Worm (Caenorhabditis elegans) whole organism, L4 larva: Measurements from ENCODE around the gene nhr-19.

Experiments
- F26F4.8 ChIP-seq: fragments of 200-800 bp; sonication (Bioruptor generic); conservative IDR thresholded peaks from 2 replicates; pipeline ENCODE4 v1.3.6; 2022; ENCODE audit warnings: missing genetic modification characterization, missing compliant biosample characterization
- F44E2.7 ChIP-seq: fragments of 200-800 bp; sonication (Bioruptor generic); IDR thresholded peaks from 2 replicates; pipeline ENCODE4 v2.1.2; 2022; ENCODE audit warnings: missing genetic modification characterization, missing compliant biosample characterization
- Y105C5A.15 ChIP-seq: fragments of 200-800 bp; sonication (Bioruptor generic); IDR thresholded peaks from 2 replicates; pipeline ENCODE4 v1.3.6; 2022; ENCODE audit warnings: missing genetic modification characterization, missing compliant biosample characterization
- Y48G9A.11 ChIP-seq: fragments of 200-800 bp; sonication (Bioruptor generic); IDR thresholded peaks from 2 replicates; pipeline ENCODE4 v1.3.6; 2022; ENCODE audit warnings: missing genetic modification reagents, missing genetic modification characterization, missing compliant biosample characterization
- Y5F2A.4 ChIP-seq: fragments of 200-800 bp; sonication (Bioruptor generic); optimal IDR thresholded peaks from 2 replicates; lab custom pipeline; 2018; ENCODE audit warnings: mild to moderate bottlenecking, missing genetic modification characterization, missing compliant biosample characterization
- Y75B8A.6 ChIP-seq: fragments of 200-800 bp; sonication (Bioruptor generic); IDR thresholded peaks from 2 replicates; pipeline ENCODE4 v1.3.6; 2022; ENCODE audit warnings: missing genetic modification reagents, missing genetic modification characterization, missing compliant biosample characterization
- ZK337.2 ChIP-seq: fragments of 200-800 bp; sonication (Bioruptor generic); IDR thresholded peaks from 2 replicates; pipeline ENCODE4 v1.3.6; 2022; ENCODE audit warnings: missing genetic modification reagents, missing genetic modification characterization, missing compliant biosample characterization
- ZK546.5 ChIP-seq, 2 experiments: sonication (generic microtip); optimal IDR thresholded peaks; 2 replicates each; lab custom pipeline; 2017; ENCODE audit warnings: missing biosample characterization in 2 of 2, missing genetic modification characterization in 2 of 2
- aha-1 ChIP-seq: fragments of 150-350 bp; peaks from one replicate; lab custom pipeline; 2014; ENCODE audit warnings: missing biosample characterization, missing genetic modification characterization
- arid-1 ChIP-seq: fragments of 200-800 bp; sonication (Bioruptor generic); conservative IDR thresholded peaks from 2 replicates; pipeline ENCODE4 v1.3.6; 2022; ENCODE audit warnings: missing genetic modification reagents, missing genetic modification characterization, missing compliant biosample characterization
- ceh-20 ChIP-seq: fragments of 200-800 bp; sonication (Bioruptor generic); IDR thresholded peaks from 2 replicates; pipeline ENCODE4 v1.3.6; 2022; ENCODE audit warnings: missing genetic modification reagents, missing genetic modification characterization, missing compliant biosample characterization
- cey-2 ChIP-seq: sonication (generic microtip); optimal IDR thresholded peaks from 3 replicates; lab custom pipeline; 2017; ENCODE audit warnings: missing genetic modification characterization, mild to moderate bottlenecking, missing compliant biosample characterization, antibody characterized with exemption, borderline replicate concordance; ENCODE audit not compliant: insufficient read depth
- ctbp-1 ChIP-seq: fragments of 200-800 bp; sonication (Bioruptor generic); IDR thresholded peaks from 2 replicates; pipeline ENCODE4 v1.3.6; 2022; ENCODE audit warnings: missing genetic modification reagents, missing genetic modification characterization, missing compliant biosample characterization
- daf-19 ChIP-seq: fragments of 200-800 bp; sonication (Bioruptor generic); conservative IDR thresholded peaks from 2 replicates; pipeline ENCODE4 v1.3.6; 2022; ENCODE audit warnings: missing genetic modification characterization, missing compliant biosample characterization
- daf-8 ChIP-seq: fragments of 200-800 bp; sonication (Bioruptor generic); IDR thresholded peaks from 2 replicates; pipeline ENCODE4 v1.3.6; 2022; ENCODE audit warnings: missing genetic modification characterization, missing compliant biosample characterization
- dmd-9 ChIP-seq: fragments of 200-800 bp; sonication (Bioruptor generic); IDR thresholded peaks from 2 replicates; pipeline ENCODE4 v1.3.6; 2022; ENCODE audit warnings: missing genetic modification reagents, missing genetic modification characterization, missing compliant biosample characterization
- dpl-1 ChIP-seq: fragments of 150-350 bp; optimal IDR thresholded peaks from 2 replicates; lab custom pipeline; 2014; ENCODE audit warnings: missing biosample characterization, missing genetic modification reagents, missing genetic modification characterization
- egl-27 ChIP-seq: sonication (generic microtip); optimal IDR thresholded peaks from 3 replicates; lab custom pipeline; 2017; ENCODE audit warnings: missing biosample characterization, missing genetic modification reagents, missing genetic modification characterization
- egl-43 ChIP-seq: fragments of 200-800 bp; sonication (Bioruptor generic); IDR thresholded peaks from 2 replicates; pipeline ENCODE4 v1.3.6; 2022; ENCODE audit warnings: missing genetic modification reagents, missing genetic modification characterization, missing compliant biosample characterization
- fkh-10 ChIP-seq: fragments of 150-350 bp; optimal IDR thresholded peaks from 2 replicates; lab custom pipeline; 2014; ENCODE audit warnings: missing biosample characterization, missing genetic modification reagents, missing genetic modification characterization
- hlh-11 ChIP-seq: fragments of 200-800 bp; sonication (Bioruptor generic); optimal IDR thresholded peaks from 2 replicates; lab custom pipeline; 2018; ENCODE audit warnings: mild to moderate bottlenecking, missing genetic modification characterization, missing compliant biosample characterization
- hlh-30 ChIP-seq: sonication (generic microtip); optimal IDR thresholded peaks from 2 replicates; lab custom pipeline; 2017; ENCODE audit warnings: antibody characterized with exemption, mild to moderate bottlenecking, missing genetic modification characterization, missing compliant biosample characterization; ENCODE audit not compliant: insufficient read depth
- hmg-1.1 ChIP-seq: fragments of 200-800 bp; sonication (Bioruptor generic); IDR thresholded peaks from 2 replicates; pipeline ENCODE4 v1.3.6; 2022; ENCODE audit warnings: missing genetic modification reagents, missing genetic modification characterization, missing compliant biosample characterization
- lim-7 ChIP-seq: fragments of 200-800 bp; sonication (Bioruptor generic); IDR thresholded peaks from 2 replicates; pipeline ENCODE4 v1.3.6; 2022; ENCODE audit warnings: missing genetic modification characterization, missing compliant biosample characterization
- lin-1 ChIP-seq: fragments of 200-800 bp; sonication (Bioruptor generic); IDR thresholded peaks from 2 replicates; pipeline ENCODE4 v1.3.6; 2022; ENCODE audit warnings: missing genetic modification reagents, missing genetic modification characterization, missing compliant biosample characterization
- lin-15B ChIP-seq: fragments of 150-350 bp; sonication (generic microtip); optimal IDR thresholded peaks from 3 replicates; lab custom pipeline; 2014; ENCODE audit warnings: missing biosample characterization, missing genetic modification characterization
- madf-5 ChIP-seq, 2 experiments: fragments of 200-800 bp; sonication (Bioruptor generic); IDR thresholded peaks; 2 replicates each; pipeline ENCODE4 v1.3.6; 2022; ENCODE audit warnings: missing compliant biosample characterization in 2 of 2, missing genetic modification characterization in 2 of 2
- madf-9 ChIP-seq: fragments of 200-800 bp; sonication (Bioruptor generic); conservative IDR thresholded peaks from 2 replicates; pipeline ENCODE4 v1.3.6; 2022; ENCODE audit warnings: missing genetic modification reagents, missing genetic modification characterization, missing compliant biosample characterization
- mdl-1 ChIP-seq, 2 experiments: fragments of 150-350 bp in 1 of 2; sonication (generic microtip) in 1 of 2; optimal IDR thresholded peaks; 2 replicates each; lab custom pipeline; 2014 to 2017; ENCODE audit warnings: missing biosample characterization in 2 of 2, missing genetic modification characterization in 2 of 2
- mdt-29 ChIP-seq: fragments of 200-800 bp; sonication (Bioruptor generic); IDR thresholded peaks from 2 replicates; pipeline ENCODE4 v1.3.6; 2022; ENCODE audit warnings: missing genetic modification reagents, missing genetic modification characterization, missing compliant biosample characterization
- mes-2 ChIP-seq: sonication (generic microtip); optimal IDR thresholded peaks from 2 replicates; lab custom pipeline; 2016; ENCODE audit warnings: missing genotype, mild to moderate bottlenecking, missing genetic modification characterization, missing compliant biosample characterization; ENCODE audit not compliant: poor library complexity, severe bottlenecking
- mxl-2 ChIP-seq: fragments of 200-800 bp; sonication (Bioruptor generic); conservative IDR thresholded peaks from 2 replicates; pipeline ENCODE4 v1.3.6; 2022; ENCODE audit warnings: missing genetic modification reagents, missing genetic modification characterization, missing compliant biosample characterization
- mxl-3 ChIP-seq: fragments of 200-800 bp; sonication (Bioruptor generic); optimal IDR thresholded peaks from 2 replicates; lab custom pipeline; 2018; ENCODE audit warnings: mild to moderate bottlenecking, missing genetic modification characterization, missing compliant biosample characterization
- nhr-10 ChIP-seq: fragments of 150-350 bp; optimal IDR thresholded peaks from 2 replicates; lab custom pipeline; 2014; ENCODE audit warnings: missing biosample characterization, missing genetic modification characterization
- nhr-25 ChIP-seq: sonication (generic microtip); optimal IDR thresholded peaks from 2 replicates; lab custom pipeline; 2017; ENCODE audit warnings: missing genetic modification characterization, mild to moderate bottlenecking, missing compliant biosample characterization, antibody characterized with exemption, moderate library complexity, borderline replicate concordance; ENCODE audit not compliant: insufficient read depth
- nhr-42 ChIP-seq: fragments of 200-800 bp; sonication (Bioruptor generic); IDR thresholded peaks from 2 replicates; pipeline ENCODE4 v1.3.6; 2022; ENCODE audit warnings: missing genetic modification characterization, missing compliant biosample characterization
- nhr-77 ChIP-seq: fragments of 150-350 bp; optimal IDR thresholded peaks from 2 replicates; lab custom pipeline; 2014; ENCODE audit warnings: missing biosample characterization, missing genetic modification characterization
- php-3 ChIP-seq: fragments of 200-800 bp; sonication (Bioruptor generic); IDR thresholded peaks from 2 replicates; pipeline ENCODE4 v1.3.6; 2022; ENCODE audit warnings: missing genetic modification reagents, missing genetic modification characterization, missing compliant biosample characterization
- sdz-12 ChIP-seq: fragments of 200-800 bp; sonication (Bioruptor generic); optimal IDR thresholded peaks from 2 replicates; lab custom pipeline; 2018; ENCODE audit warnings: mild to moderate bottlenecking, missing genetic modification characterization, missing compliant biosample characterization
- set-16 ChIP-seq: fragments of 200-800 bp; sonication (Bioruptor generic); IDR thresholded peaks from 2 replicates; pipeline ENCODE4 v1.3.6; 2022; ENCODE audit warnings: missing genetic modification reagents, missing genetic modification characterization, missing compliant biosample characterization
- skn-1 ChIP-seq: fragments of 150-350 bp; optimal IDR thresholded peaks from 2 replicates; lab custom pipeline; 2014; ENCODE audit warnings: missing biosample characterization, missing genetic modification characterization
- snpc-1.2 ChIP-seq: fragments of 200-800 bp; sonication (Bioruptor generic); IDR thresholded peaks from 2 replicates; pipeline ENCODE4 v1.3.6; 2022; ENCODE audit warnings: missing genetic modification reagents, missing genetic modification characterization, missing compliant biosample characterization
- snpc-4 ChIP-seq: fragments of 150-350 bp; optimal IDR thresholded peaks from 2 replicates; lab custom pipeline; 2014; ENCODE audit warnings: missing biosample characterization, missing genetic modification characterization
- spr-3 ChIP-seq: fragments of 200-800 bp; sonication (Bioruptor generic); optimal IDR thresholded peaks from 2 replicates; lab custom pipeline; 2018; ENCODE audit warnings: mild to moderate bottlenecking, missing genetic modification characterization, missing compliant biosample characterization
- tra-1 ChIP-seq: fragments of 200-800 bp; sonication (Bioruptor generic); IDR thresholded peaks from 2 replicates; pipeline ENCODE4 v1.3.6; 2022; ENCODE audit warnings: missing genetic modification reagents, missing genetic modification characterization, missing compliant biosample characterization
- unc-130 ChIP-seq: sonication (generic microtip); optimal IDR thresholded peaks from 2 replicates; lab custom pipeline; 2016; ENCODE audit warnings: missing genetic modification reagents, missing genetic modification characterization, missing compliant biosample characterization
- vab-7 ChIP-seq: fragments of 200-800 bp; sonication (Bioruptor generic); IDR thresholded peaks from 2 replicates; pipeline ENCODE4 v1.3.6; 2022; ENCODE audit warnings: missing genetic modification reagents, missing genetic modification characterization, missing compliant biosample characterization
- zag-1 ChIP-seq: fragments of 150-350 bp; optimal IDR thresholded peaks from 2 replicates; lab custom pipeline; 2014; ENCODE audit warnings: missing biosample characterization, missing genetic modification characterization
- zfp-3 ChIP-seq: fragments of 200-800 bp; sonication (Bioruptor generic); conservative IDR thresholded peaks from 2 replicates; pipeline ENCODE4 v1.3.6; 2022; ENCODE audit warnings: missing genetic modification reagents, missing genetic modification characterization, missing compliant biosample characterization
- zip-11 ChIP-seq: fragments of 200-800 bp; sonication (Bioruptor generic); IDR thresholded peaks from 2 replicates; pipeline ENCODE4 v1.3.6; 2022; ENCODE audit warnings: missing genetic modification characterization, missing compliant biosample characterization
- zip-2 ChIP-seq: fragments of 150-350 bp; optimal IDR thresholded peaks from 2 replicates; lab custom pipeline; 2014; ENCODE audit warnings: missing biosample characterization, missing genetic modification characterization

The nhr-19 gene

DNA sequence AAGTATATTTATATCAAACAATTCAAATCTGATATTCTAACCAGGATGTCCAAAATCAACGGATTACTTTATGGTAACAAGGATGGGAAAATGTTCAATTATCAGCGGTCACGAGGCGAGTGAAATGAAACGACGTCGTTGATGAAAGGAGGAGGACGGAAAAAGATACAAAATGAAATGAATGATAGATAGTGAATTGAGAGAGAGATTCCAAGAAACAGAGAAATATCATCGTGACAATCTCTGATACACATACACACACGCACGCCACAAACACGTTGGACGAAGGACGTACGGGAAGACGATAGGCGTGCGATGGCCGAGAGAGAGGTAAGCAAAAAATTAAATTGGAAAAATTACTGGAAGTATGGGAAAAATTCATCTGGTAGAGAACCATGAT is 4.3 kb downstream of the nhr-19 start (continued):
- TF ChIP-seq zag-1 (no peak), zip-2 (tag; lab: Kevin White, UChicago) (no peak), madf-5 (GFP tag; IDR thresholded peaks at IDR 0.05; lab: Robert Waterston, UW) (no peak), lin-1 (peak; percentile 56), hlh-30 (tag; lab: Kevin White, UChicago) (peak; percentile 91), madf-9 (GFP tag; lab: Robert Waterston, UW) (no peak), set-16 (GFP tag; lab: Robert Waterston, UW) (no peak), zfp-3 (GFP tag; lab: Robert Waterston, UW) (no peak), Y75B8A.6 (GFP tag; lab: Robert Waterston, UW) (no peak), nhr-42 (no peak), snpc-1.2 (no peak), nhr-10 (tag; lab: Kevin White, UChicago) (peak; percentile 74), php-3 (GFP tag; lab: Robert Waterston, UW) (peak; percentile 33; the same call in 1 of the 2 replicates), ctbp-1 (no peak), snpc-4 (no peak), dpl-1 (GFP tag; lab: Kevin White, UChicago) (peak; percentile 8), daf-8 (GFP tag; lab: Robert Waterston, UW) (no peak), egl-27 (tag; lab: Kevin White, UChicago) (no peak), fkh-10 (GFP tag; lab: Kevin White, UChicago) (no peak), cey-2 (tag; lab: Kevin White, UChicago) (no peak), unc-130 (GFP tag; lab: Kevin White, UChicago) (no peak), egl-43 (GFP tag; lab: Robert Waterston, UW) (no peak), nhr-77 (tag; lab: Kevin White, UChicago) (no peak), lin-15B (tag; lab: Kevin White, UChicago) (no peak), vab-7 (no peak), mdl-1 (tag; optimal IDR thresholded peaks at IDR 0.05; lab: Kevin White, UChicago) (peak; percentile 50 to 96), tra-1 (0 out of 2 replicates have a peak, but pooled peaks have one; percentile 10), dmd-9 (GFP tag; lab: Robert Waterston, UW) (no peak), mxl-2 (no peak), ceh-20 (GFP tag; lab: Robert Waterston, UW) (0 out of 2 replicates have a peak, but pooled peaks have one; percentile 47), ZK546.5 (tag; optimal IDR thresholded peaks at IDR 0.05; lab: Kevin White, UChicago) (no peak), mes-2 (peak; percentile 0), zip-11 (no peak), hmg-1.1 (GFP tag; lab: Robert Waterston, UW) (no peak), F44E2.7 (no peak), ZK337.2 (GFP tag; lab: Robert Waterston, UW) (no peak), mdt-29 (GFP tag; lab: Robert Waterston, UW) (no peak), Y48G9A.11 (no peak), skn-1 (no peak), daf-19 (GFP tag; lab: Robert Waterston, UW) (no peak), spr-3 (no peak), Y5F2A.4 (no peak), F26F4.8 (GFP tag; lab: Robert Waterston, UW) (no peak), lim-7 (GFP tag; lab: Robert Waterston, UW) (no peak), aha-1 (peak; percentile 95), arid-1 (no peak), nhr-25 (tag; lab: Kevin White, UChicago) (peak; percentile 29), hlh-11 (peak; percentile 88), Y105C5A.15 (no peak), sdz-12 (GFP tag; lab: Kevin White, UChicago) (no peak), mxl-3 (GFP tag; lab: Kevin White, UChicago) (peak; percentile 100)
